Fruit fly (Drosophila melanogaster) whole organism, embryonic: ENCODE data around the gene CG33331.
A peak's percentile ranks its signal among the peaks of the same experiment; 100 is the strongest.

Experiments
- CG10543 ChIP-seq: fragments of 200-800 bp; sonication (Bioruptor generic); optimal IDR thresholded peaks from 3 replicates; lab custom pipeline; 2017; ENCODE audit warnings: missing biosample characterization, mild to moderate bottlenecking, missing genetic modification characterization, moderate library complexity
- CG11093 ChIP-seq: fragments of 200-800 bp; sonication (Bioruptor generic); IDR thresholded peaks from 3 replicates; pipeline ENCODE4 v1.3.6; 2022; ENCODE audit warnings: missing biosample characterization, missing genetic modification characterization
- CG11504 ChIP-seq: fragments of 200-800 bp; sonication (Bioruptor generic); optimal IDR thresholded peaks from 3 replicates; lab custom pipeline; 2019; ENCODE audit warnings: missing biosample characterization, mild to moderate bottlenecking, missing genetic modification characterization, moderate library complexity
- CG12104 ChIP-seq: fragments of 200-800 bp; sonication (Bioruptor generic); optimal IDR thresholded peaks from 3 replicates; lab custom pipeline; 2016; ENCODE audit warnings: missing biosample characterization, missing genetic modification characterization
- CG13123 ChIP-seq: fragments of 200-800 bp; sonication (Bioruptor generic); optimal IDR thresholded peaks from 2 replicates; lab custom pipeline; 2016; ENCODE audit warnings: missing biosample characterization, missing genetic modification characterization
- CG13287 ChIP-seq: fragments of 200-800 bp; sonication (Bioruptor generic); IDR thresholded peaks from 2 replicates; pipeline ENCODE4 v1.3.6; 2022; ENCODE audit warnings: missing biosample characterization, missing genetic modification characterization; ENCODE audit not compliant: partially characterized antibody
- CG13624 ChIP-seq: fragments of 200-800 bp; sonication (Bioruptor generic); optimal IDR thresholded peaks from 2 replicates; lab custom pipeline; 2016; ENCODE audit warnings: missing biosample characterization, missing genetic modification characterization
- CG13775 ChIP-seq: fragments of 200-800 bp; sonication (Bioruptor generic); optimal IDR thresholded peaks from 3 replicates; lab custom pipeline; 2017; ENCODE audit warnings: missing biosample characterization, mild to moderate bottlenecking, missing genetic modification characterization
- CG14860 ChIP-seq: fragments of 200-800 bp; sonication (Bioruptor generic); IDR thresholded peaks from 3 replicates; pipeline ENCODE4 v1.3.6; 2022; ENCODE audit warnings: missing biosample characterization, missing genetic modification characterization; ENCODE audit not compliant: partially characterized antibody
- CG15269 ChIP-seq: fragments of 200-800 bp; sonication (Bioruptor generic); optimal IDR thresholded peaks from 2 replicates; lab custom pipeline; 2018; ENCODE audit warnings: missing biosample characterization, mild to moderate bottlenecking, missing genetic modification characterization, moderate library complexity
- CG15696 ChIP-seq: fragments of 200-800 bp; sonication (Bioruptor generic); optimal IDR thresholded peaks from 2 replicates; lab custom pipeline; 2019; ENCODE audit warnings: missing biosample characterization, mild to moderate bottlenecking, missing genetic modification characterization, moderate library complexity
- CG1603 ChIP-seq: fragments of 200-800 bp; sonication (Bioruptor generic); optimal IDR thresholded peaks from 2 replicates; lab custom pipeline; 2019; ENCODE audit warnings: missing biosample characterization, mild to moderate bottlenecking, missing genetic modification characterization, moderate library complexity
- CG2116 ChIP-seq: fragments of 200-800 bp; sonication (Bioruptor generic); optimal IDR thresholded peaks from 3 replicates; lab custom pipeline; 2018; ENCODE audit warnings: missing biosample characterization, mild to moderate bottlenecking, missing genetic modification characterization
- CG2120 ChIP-seq: fragments of 200-800 bp; sonication (Bioruptor generic); optimal IDR thresholded peaks from 3 replicates; lab custom pipeline; 2016; ENCODE audit warnings: missing biosample characterization, missing genetic modification characterization
- CG3163 ChIP-seq: fragments of 200-800 bp; sonication (Bioruptor generic); optimal IDR thresholded peaks from 3 replicates; lab custom pipeline; 2016; ENCODE audit warnings: missing biosample characterization, missing genetic modification characterization
- CG3281 ChIP-seq: fragments of 200-800 bp; sonication (Bioruptor generic); optimal IDR thresholded peaks from 3 replicates; lab custom pipeline; 2017; ENCODE audit warnings: missing biosample characterization, mild to moderate bottlenecking, missing genetic modification characterization
- CG3838 ChIP-seq: fragments of 200-800 bp; sonication (Bioruptor generic); optimal IDR thresholded peaks from 3 replicates; lab custom pipeline; 2016; ENCODE audit warnings: missing biosample characterization, missing genetic modification characterization
- CG6683 ChIP-seq: fragments of 200-800 bp; sonication (Bioruptor generic); optimal IDR thresholded peaks from 2 replicates; lab custom pipeline; 2017; ENCODE audit warnings: missing biosample characterization, mild to moderate bottlenecking, missing genetic modification characterization, missing genetic modification reagents
- CG7963 ChIP-seq: fragments of 200-800 bp; sonication (Bioruptor generic); IDR thresholded peaks from 3 replicates; pipeline ENCODE4 v1.3.6; 2022; ENCODE audit warnings: missing biosample characterization, missing genetic modification characterization; ENCODE audit not compliant: partially characterized antibody
- CG8765 ChIP-seq: fragments of 200-800 bp; sonication (Bioruptor generic); IDR thresholded peaks from 2 replicates; pipeline ENCODE4 v1.3.6; 2022; ENCODE audit warnings: missing biosample characterization, missing genetic modification characterization
- CG9727 ChIP-seq: fragments of 200-800 bp; sonication (Bioruptor generic); optimal IDR thresholded peaks from 3 replicates; lab custom pipeline; 2017; ENCODE audit warnings: missing biosample characterization, mild to moderate bottlenecking, missing genetic modification characterization
- CG9817 ChIP-seq: fragments of 200-800 bp; sonication (Bioruptor generic); optimal IDR thresholded peaks from 2 replicates; lab custom pipeline; 2018; ENCODE audit warnings: missing biosample characterization, mild to moderate bottlenecking, missing genetic modification characterization, moderate library complexity
- CG9932 ChIP-seq: fragments of 200-800 bp; sonication (Bioruptor generic); IDR thresholded peaks from 2 replicates; pipeline ENCODE4 v1.3.6; 2022; ENCODE audit warnings: missing biosample characterization, missing genetic modification characterization
- Camta ChIP-seq: fragments of 200-800 bp; sonication (Bioruptor generic); optimal IDR thresholded peaks from 2 replicates; lab custom pipeline; 2016; ENCODE audit warnings: missing biosample characterization, missing genetic modification characterization
- Chrac-16 ChIP-seq: fragments of 200-800 bp; sonication (Bioruptor generic); optimal IDR thresholded peaks from 3 replicates; lab custom pipeline; 2016; ENCODE audit warnings: missing biosample characterization, missing genetic modification characterization
- E2f1 ChIP-seq: fragments of 200-800 bp; sonication (Bioruptor generic); IDR thresholded peaks from 2 replicates; pipeline ENCODE4 v1.3.6; 2022; ENCODE audit warnings: missing biosample characterization, missing genetic modification characterization
- Ets65A ChIP-seq: fragments of 200-800 bp; sonication (Bioruptor generic); peaks from one replicate; lab custom pipeline; 2016; ENCODE audit warnings: missing biosample characterization, missing genetic modification characterization
- Hr39 ChIP-seq: fragments of >200 bp; optimal IDR thresholded peaks from 2 replicates; lab custom pipeline; 2017
- MBD-R2 ChIP-seq: fragments of 200-800 bp; sonication (Bioruptor generic); IDR thresholded peaks from 2 replicates; pipeline ENCODE4 v1.3.6; 2022; ENCODE audit warnings: missing biosample characterization, missing genetic modification characterization
- MESR4 ChIP-seq: fragments of 200-800 bp; sonication (Bioruptor generic); optimal IDR thresholded peaks from 2 replicates; lab custom pipeline; 2018; ENCODE audit warnings: missing biosample characterization, mild to moderate bottlenecking, missing genetic modification characterization, moderate library complexity
- Nf-YC ChIP-seq: fragments of 200-800 bp; optimal IDR thresholded peaks from 3 replicates; lab custom pipeline; 2019; ENCODE audit warnings: missing biosample characterization, mild to moderate bottlenecking, missing genetic modification characterization, moderate library complexity
- Taf1 ChIP-seq: fragments of 200-800 bp; sonication (Bioruptor generic); IDR thresholded peaks from 2 replicates; pipeline ENCODE4 v1.3.6; 2022; ENCODE audit warnings: missing biosample characterization, missing genetic modification characterization
- YL-1 ChIP-seq: fragments of 200-800 bp; sonication (Bioruptor generic); optimal IDR thresholded peaks from 3 replicates; lab custom pipeline; 2017; ENCODE audit warnings: missing biosample characterization, mild to moderate bottlenecking, missing genetic modification characterization
- dm ChIP-seq: fragments of 200-800 bp; sonication (Bioruptor generic); optimal IDR thresholded peaks from 3 replicates; lab custom pipeline; 2016; ENCODE audit warnings: missing biosample characterization, missing genetic modification characterization
- dysf ChIP-seq: fragments of 200-800 bp; sonication (Bioruptor generic); IDR thresholded peaks from 3 replicates; pipeline ENCODE4 v1.3.6; 2022; ENCODE audit warnings: missing biosample characterization, missing genetic modification characterization
- ems ChIP-seq: fragments of 200-800 bp; sonication (Bioruptor generic); optimal IDR thresholded peaks from 3 replicates; lab custom pipeline; 2016; ENCODE audit warnings: missing biosample characterization, missing genetic modification characterization
- ftz-f1 ChIP-seq: fragments of 200-800 bp; sonication (Bioruptor generic); optimal IDR thresholded peaks from 2 replicates; lab custom pipeline; 2016; ENCODE audit warnings: missing biosample characterization, missing genetic modification characterization
- hb ChIP-seq: fragments of 200-800 bp; sonication (Bioruptor generic); IDR thresholded peaks from 3 replicates; pipeline ENCODE4 v1.3.6; 2022; ENCODE audit warnings: missing biosample characterization, missing genetic modification characterization; ENCODE audit not compliant: partially characterized antibody
- hbn ChIP-seq: fragments of 200-800 bp; sonication (Bioruptor generic); IDR thresholded peaks from 2 replicates; pipeline ENCODE4 v1.3.6; 2022; ENCODE audit warnings: missing biosample characterization, missing genetic modification characterization; ENCODE audit not compliant: partially characterized antibody
- peb ChIP-seq: fragments of 200-800 bp; sonication (Bioruptor generic); IDR thresholded peaks from 2 replicates; pipeline ENCODE4 v1.3.6; 2022; ENCODE audit warnings: missing biosample characterization, missing genetic modification characterization
- pnt ChIP-seq: fragments of 200-800 bp; sonication (Bioruptor generic); optimal IDR thresholded peaks from 3 replicates; lab custom pipeline; 2016; ENCODE audit warnings: missing biosample characterization, missing genetic modification characterization
- sd ChIP-seq: fragments of 200-800 bp; sonication (Bioruptor generic); optimal IDR thresholded peaks from 3 replicates; lab custom pipeline; 2018; ENCODE audit warnings: missing biosample characterization, mild to moderate bottlenecking, missing genetic modification characterization, moderate library complexity
- sisA ChIP-seq: fragments of 200-800 bp; sonication (Bioruptor generic); IDR thresholded peaks from 2 replicates; pipeline ENCODE4 v1.3.6; 2022; ENCODE audit warnings: missing biosample characterization, missing genetic modification characterization
- sr ChIP-seq: fragments of 200-800 bp; sonication (Bioruptor generic); IDR thresholded peaks from 3 replicates; pipeline ENCODE4 v1.3.6; 2022; ENCODE audit warnings: missing biosample characterization, missing genetic modification characterization
- tup ChIP-seq: fragments of 200-800 bp; sonication (Bioruptor generic); optimal IDR thresholded peaks from 2 replicates; lab custom pipeline; 2016; ENCODE audit warnings: missing biosample characterization, mild to moderate bottlenecking, missing genetic modification characterization, moderate library complexity
- unc-4 ChIP-seq: fragments of 200-800 bp; sonication (Bioruptor generic); IDR thresholded peaks from 2 replicates; pipeline ENCODE4 v1.3.6; 2022; ENCODE audit warnings: missing biosample characterization, missing genetic modification characterization; ENCODE audit not compliant: partially characterized antibody
- unpg ChIP-seq: fragments of 200-800 bp; sonication (Bioruptor generic); optimal IDR thresholded peaks from 3 replicates; lab custom pipeline; 2018; ENCODE audit warnings: missing biosample characterization, mild to moderate bottlenecking, missing genetic modification characterization, moderate library complexity
- usp ChIP-seq: fragments of >200 bp; optimal IDR thresholded peaks from 2 replicates; lab custom pipeline; 2017; ENCODE audit warnings: missing biosample characterization, missing genetic modification characterization
- wor ChIP-seq: fragments of 200-800 bp; sonication (Bioruptor generic); IDR thresholded peaks from 2 replicates; pipeline ENCODE4 v1.3.6; 2022; ENCODE audit warnings: missing biosample characterization, missing genetic modification characterization
- z ChIP-seq: fragments of 200-800 bp; sonication (Bioruptor generic); IDR thresholded peaks from 3 replicates; pipeline ENCODE4 v1.3.6; 2022; ENCODE audit warnings: missing biosample characterization, missing genetic modification characterization

The CG33331 gene

DNA sequence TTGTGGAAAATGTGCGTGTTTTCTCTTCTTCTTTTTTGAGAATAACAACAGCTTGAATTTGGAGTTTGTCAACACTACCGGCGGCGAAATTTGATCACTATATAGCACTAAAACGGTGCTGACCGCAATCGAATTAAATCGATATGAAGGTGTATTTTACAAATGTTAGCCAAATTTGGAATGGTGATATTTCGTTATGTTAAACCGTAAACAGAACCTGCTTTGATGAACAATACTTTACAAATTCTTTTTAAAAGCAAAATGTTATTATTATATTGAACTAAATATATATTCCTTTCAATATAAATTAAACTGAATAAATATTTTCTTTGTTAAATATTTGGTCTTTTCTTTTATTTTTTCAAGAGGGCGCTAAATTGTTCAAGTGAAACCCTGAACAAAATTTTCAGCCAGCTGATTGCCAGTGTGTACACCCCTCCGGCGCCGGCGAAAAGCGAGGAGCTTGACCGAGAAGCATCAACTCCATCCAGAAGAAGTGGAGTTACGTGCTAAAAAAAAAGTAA lies at the start of gene CG33331, which contains the start of the genes Rrp6 and CG33332 (continued):
- TF ChIP-seq CG3281 = peak; percentile 87
- TF ChIP-seq CG13287 = peak; percentile 81
- no peak for TF ChIP-seq CG11093 (GFP tag; lab: Robert Waterston, UW)
- TF ChIP-seq ftz-f1 = no peak
- peak; percentile 51 for TF ChIP-seq CG13624 (GFP tag; lab: Kevin White, UChicago)
- no peak for TF ChIP-seq z (GFP tag; lab: Robert Waterston, UW)
- TF ChIP-seq sr = no peak
- TF ChIP-seq Chrac-16 (GFP tag; lab: Kevin White, UChicago) = peak; percentile 67
- TF ChIP-seq CG15269 (tag; lab: Kevin White, UChicago) = peak; percentile 79
- peak; percentile 63 for TF ChIP-seq CG15696
- TF ChIP-seq CG7963 (GFP tag; lab: Robert Waterston, UW) = no peak
- peak; percentile 84 for TF ChIP-seq dm
- peak; percentile 40 for TF ChIP-seq tup (GFP tag; lab: Kevin White, UChicago)
- TF ChIP-seq CG3163 (GFP tag; lab: Kevin White, UChicago) = peak; percentile 1
- peak; percentile 4 for TF ChIP-seq CG3838 (GFP tag; lab: Kevin White, UChicago)
- TF ChIP-seq MBD-R2 (GFP tag; lab: Robert Waterston, UW) = peak; percentile 64
- TF ChIP-seq E2f1 (GFP tag; lab: Robert Waterston, UW) = peak; percentile 44; the same call in 1 of the 2 replicates
- peak; percentile 86 for TF ChIP-seq CG2120
- peak; percentile 97 for TF ChIP-seq Ets65A (GFP tag; lab: Kevin White, UChicago)
- TF ChIP-seq CG10543 (GFP tag; lab: Kevin White, UChicago) = no peak
- peak; percentile 49 for TF ChIP-seq unc-4 (GFP tag; lab: Robert Waterston, UW)
- peak; percentile 70 for TF ChIP-seq unpg (GFP tag; lab: Kevin White, UChicago)
- TF ChIP-seq Camta (GFP tag; lab: Kevin White, UChicago) = peak; percentile 38
- peak; percentile 72 for TF ChIP-seq Nf-YC (tag; lab: Kevin White, UChicago)
- TF ChIP-seq pnt (GFP tag; lab: Kevin White, UChicago) = peak; percentile 33
- peak; percentile 44 for TF ChIP-seq CG13123 (GFP tag; lab: Kevin White, UChicago)
- TF ChIP-seq hbn (GFP tag; lab: Robert Waterston, UW) = peak; percentile 48
- peak; percentile 72 for TF ChIP-seq CG12104
- TF ChIP-seq wor (GFP tag; lab: Robert Waterston, UW) = 0 out of 2 replicates have a peak, but pooled peaks have one; percentile 22
- no peak for TF ChIP-seq sd (tag; lab: Kevin White, UChicago)
- TF ChIP-seq sisA (GFP tag; lab: Robert Waterston, UW) = 0 out of 2 replicates have a peak, but pooled peaks have one; percentile 18
- peak; percentile 10; the same call in 1 of the 2 replicates for TF ChIP-seq Taf1 (GFP tag; lab: Robert Waterston, UW)
- 0 out of 3 replicates have a peak, but pooled peaks have one; percentile 44 for TF ChIP-seq hb (GFP tag; lab: Robert Waterston, UW)
- TF ChIP-seq CG14860 (GFP tag; lab: Robert Waterston, UW) = no peak
- TF ChIP-seq CG9727 (GFP tag; lab: Kevin White, UChicago) = peak; percentile 59
- TF ChIP-seq Hr39 (lab: Kevin White, UChicago) = no peak
- TF ChIP-seq peb (GFP tag; lab: Robert Waterston, UW) = no peak
- peak; percentile 79 for TF ChIP-seq YL-1
- peak; percentile 65; the same call in 2 of the 3 replicates for TF ChIP-seq dysf (GFP tag; lab: Robert Waterston, UW)
- TF ChIP-seq ems (GFP tag; lab: Kevin White, UChicago) = peak; percentile 47
- peak; percentile 88 for TF ChIP-seq CG9932 (GFP tag; lab: Robert Waterston, UW)
- TF ChIP-seq CG6683 (GFP tag; lab: Kevin White, UChicago) = peak; percentile 46
- TF ChIP-seq CG9817 (tag; lab: Kevin White, UChicago) = peak; percentile 84
- peak; percentile 46 for TF ChIP-seq MESR4
- TF ChIP-seq usp = no peak
- peak; percentile 68 for TF ChIP-seq CG13775 (GFP tag; lab: Kevin White, UChicago)
- no peak for TF ChIP-seq CG8765 (GFP tag; lab: Robert Waterston, UW)
- peak; percentile 69 for TF ChIP-seq CG1603 (tag; lab: Kevin White, UChicago)
- TF ChIP-seq CG2116 (GFP tag; lab: Kevin White, UChicago) = peak; percentile 92
- TF ChIP-seq CG11504 (tag; lab: Kevin White, UChicago) = no peak
